Fruit fly (Drosophila melanogaster): Measurements from ENCODE around the gene mura.
A peak's percentile ranks its signal among the peaks of the same experiment; 100 is the strongest.

mura gene

dm6 chr3R:9527907-9528842 lies 23.4 kb downstream of the mura start:
- TF ChIP-seq CG31627 (GFP tag; optimal IDR thresholded peaks at IDR 0.05) (peak; percentile 85), Eip75B (GFP tag; optimal IDR thresholded peaks at IDR 0.05) (no peak), dac (GFP tag; optimal IDR thresholded peaks at IDR 0.05) (peak; percentile 71), CG1621 (tag; optimal IDR thresholded peaks at IDR 0.05) (no peak), esn (GFP tag; optimal IDR thresholded peaks at IDR 0.05) (peak; percentile 87), Ets96B (tag; optimal IDR thresholded peaks at IDR 0.05) (no peak), CG10631 (GFP tag; optimal IDR thresholded peaks at IDR 0.05) (no peak), Smox (GFP tag; optimal IDR thresholded peaks at IDR 0.05) (no peak), lz (GFP tag; optimal IDR thresholded peaks at IDR 0.05) (peak; percentile 85), Gug (GFP tag; IDR thresholded peaks at IDR 0.05) (peak; percentile 90), Eip78C (GFP tag) (peak; percentile 98), salr (GFP tag; optimal IDR thresholded peaks at IDR 0.05) (peak in 1 of 2 experiments; percentile 55), Blimp-1 (GFP tag; optimal IDR thresholded peaks at IDR 0.05) (peak; percentile 27), fkh (GFP tag; optimal IDR thresholded peaks at IDR 0.05) (peak; percentile 90), CG15336 (GFP tag; IDR thresholded peaks at IDR 0.05) (peak; percentile 88), CG6854 (GFP tag; optimal IDR thresholded peaks at IDR 0.05) (peak; percentile 53), CG9139 (GFP tag; optimal IDR thresholded peaks at IDR 0.05) (no peak), CG3032 (tag; optimal IDR thresholded peaks at IDR 0.05) (peak; percentile 57), svp (GFP tag) (peak; percentile 94), CG6792 (GFP tag; optimal IDR thresholded peaks at IDR 0.05) (peak; percentile 84), vri (GFP tag; optimal IDR thresholded peaks at IDR 0.05) (peak; percentile 88), CG4318 (GFP tag; optimal IDR thresholded peaks at IDR 0.05) (peak; percentile 68), acj6 (GFP tag; optimal IDR thresholded peaks at IDR 0.05) (peak; percentile 89), Eip93F (GFP tag; optimal IDR thresholded peaks at IDR 0.05) (no peak), CG8632 (GFP tag; optimal IDR thresholded peaks at IDR 0.05) (no peak), fd59A (GFP tag; optimal IDR thresholded peaks at IDR 0.05) (peak; percentile 28), CG8119 (GFP tag; IDR thresholded peaks at IDR 0.05) (peak; percentile 86), OdsH (GFP tag; optimal IDR thresholded peaks at IDR 0.05) (peak; percentile 87), cyc (GFP tag; optimal IDR thresholded peaks at IDR 0.05) (peak; percentile 86), fd85E (GFP tag; optimal IDR thresholded peaks at IDR 0.05) (peak; percentile 85), CG6276 (GFP tag; optimal IDR thresholded peaks at IDR 0.05) (peak; percentile 90), Sox102F (GFP tag; optimal IDR thresholded peaks at IDR 0.05) (no peak), CG11294 (GFP tag; IDR thresholded peaks at IDR 0.05) (peak; percentile 94), CG16779 (tag; optimal IDR thresholded peaks at IDR 0.05) (peak; percentile 83), CG11902 (GFP tag; optimal IDR thresholded peaks at IDR 0.05) (peak; percentile 91), CG10669 (GFP tag; optimal IDR thresholded peaks at IDR 0.05) (peak; percentile 85), Hr4 (GFP tag; optimal IDR thresholded peaks at IDR 0.05) (no peak), CG6808 (GFP tag; optimal IDR thresholded peaks at IDR 0.05) (no peak), achi (GFP tag; optimal IDR thresholded peaks at IDR 0.05) (no peak), Met (GFP tag; optimal IDR thresholded peaks at IDR 0.05) (no peak), Hr38 (GFP tag; optimal IDR thresholded peaks at IDR 0.05) (peak; percentile 12), CG7368 (GFP tag; optimal IDR thresholded peaks at IDR 0.05) (no peak), CG11762 (GFP tag; optimal IDR thresholded peaks at IDR 0.05; ENCODE audit: insufficient read depth) (peak; percentile 88), net (GFP tag; optimal IDR thresholded peaks at IDR 0.05) (peak; percentile 88), Ets21C (GFP tag; optimal IDR thresholded peaks at IDR 0.05) (peak; percentile 77), Sox14 (GFP tag; optimal IDR thresholded peaks at IDR 0.05) (no peak), topi (GFP tag; optimal IDR thresholded peaks at IDR 0.05) (peak; percentile 91), ss (GFP tag; optimal IDR thresholded peaks at IDR 0.05) (no peak), Sox15 (GFP tag; optimal IDR thresholded peaks at IDR 0.05) (peak; percentile 76), pdm3 (GFP tag; optimal IDR thresholded peaks at IDR 0.05) (peak; percentile 84)
